Worm (Caenorhabditis elegans) whole organism, L4/young adult: Measurements from ENCODE around the gene ech-5.
A peak's percentile ranks its signal among the peaks of the same experiment; 100 is the strongest.
"Not testable (repeated sequence)": the region's sequence is repeated elsewhere in the genome, so short reads cannot be mapped to it uniquely, and the experiment has no call there.

Experiments used
- W03F9.2 ChIP-seq: fragments of 150-350 bp; optimal IDR thresholded peaks from 2 replicates; lab custom pipeline; 2014; ENCODE audit warnings: missing biosample characterization, missing genetic modification characterization
- dao-5 ChIP-seq: sonication (generic microtip); optimal IDR thresholded peaks from 2 replicates; lab custom pipeline; 2016; ENCODE audit warnings: missing genotype, missing genetic modification characterization, moderate library complexity, missing compliant biosample characterization
- him-1 ChIP-seq: sonication (generic microtip); optimal IDR thresholded peaks from 2 replicates; lab custom pipeline; 2016; ENCODE audit warnings: missing genotype, missing genetic modification reagents, missing genetic modification characterization, missing compliant biosample characterization

Gene ech-5

DNA sequence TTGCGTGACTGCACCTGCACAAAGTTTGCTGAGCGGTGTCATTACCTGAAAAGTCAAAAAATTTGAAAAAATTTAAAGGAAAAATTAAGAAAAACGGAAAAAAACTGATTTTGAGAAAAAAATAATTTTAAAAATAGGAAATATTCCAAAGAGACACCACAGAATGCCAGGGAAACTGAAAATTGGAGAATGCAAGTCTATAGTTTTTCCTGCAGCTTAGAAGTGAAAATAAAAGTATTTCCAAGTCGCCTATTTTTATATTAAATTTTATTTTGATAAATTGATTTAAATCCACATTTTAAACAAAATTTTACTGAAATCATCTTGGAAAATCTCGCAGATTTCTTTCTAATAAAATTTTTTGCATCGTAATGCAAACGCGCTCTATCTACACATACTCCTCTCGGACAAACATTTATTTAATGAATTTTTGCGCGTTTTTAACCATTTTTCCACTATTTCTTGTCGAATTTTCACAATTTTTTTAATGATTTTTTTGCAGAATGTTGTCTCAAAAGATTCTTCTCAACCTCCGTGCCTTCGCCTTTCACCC lies at the start of gene ech-5, which contains the start of gene F56B3.11:
Gene ech-5, plus strand, starts transcription at position 503 of the 553 bp plus-strand sequence.
Gene F56B3.11, minus strand, starts transcription at position 51 of the 553 bp plus-strand sequence.
- TF ChIP-seq W03F9.2, result peak; percentile 80
- TF ChIP-seq him-1 (tag; lab: Kevin White, UChicago), result peak; percentile 6
- TF ChIP-seq dao-5 (tag; lab: Kevin White, UChicago), result no peak

DNA sequence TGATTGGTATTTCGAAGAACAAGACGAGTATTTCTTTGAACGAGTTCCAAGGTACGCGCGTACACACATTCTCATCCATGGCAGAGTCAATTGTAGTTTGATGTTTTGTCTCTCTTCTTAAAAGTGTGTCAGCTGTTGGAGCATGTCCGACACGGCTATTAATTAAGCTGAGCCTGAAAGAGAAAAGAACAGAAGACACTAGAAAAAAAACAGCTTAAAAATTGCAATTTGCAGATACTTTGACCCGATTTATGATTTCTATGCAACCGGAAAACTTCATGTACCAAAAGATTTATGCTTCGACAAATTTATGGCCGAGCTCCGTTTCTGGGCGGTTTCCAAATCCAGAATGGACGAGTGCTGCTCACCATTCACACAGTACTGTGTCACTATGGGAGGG lies 47.3 kb upstream of the ech-5 start:
- TF ChIP-seq dao-5 (tag; lab: Kevin White, UChicago), result no peak
- TF ChIP-seq W03F9.2, result no peak
- no peak for TF ChIP-seq him-1 (tag; lab: Kevin White, UChicago)

DNA sequence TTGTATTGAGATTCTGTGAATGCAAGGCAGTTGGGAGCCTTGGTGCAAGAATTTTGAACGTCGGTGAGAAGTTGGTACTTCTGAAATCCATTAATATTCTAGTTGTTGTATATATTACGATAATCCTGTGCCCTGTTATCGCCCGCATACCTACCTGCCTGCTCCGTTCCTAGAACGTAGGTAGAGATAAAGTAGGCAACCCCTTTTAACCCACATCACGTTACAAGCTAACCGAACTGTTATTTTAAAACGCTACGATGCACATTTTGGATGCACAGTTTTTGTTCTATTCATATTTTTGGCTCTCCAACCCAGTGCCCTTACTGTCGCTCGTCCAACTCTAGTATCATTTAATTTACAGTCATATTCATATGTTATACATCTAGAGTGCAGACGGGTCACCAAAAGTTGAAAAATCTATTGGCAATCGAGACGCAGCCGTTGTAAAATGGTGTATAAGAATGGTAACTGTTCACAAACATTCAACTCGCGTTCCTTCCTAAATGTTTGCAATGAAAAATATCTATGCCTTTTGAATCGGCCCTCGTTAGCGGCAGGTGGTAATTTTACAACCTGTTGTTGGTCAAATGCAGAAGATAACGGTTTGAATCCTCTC lies 42.4 kb upstream of the ech-5 start:
- TF ChIP-seq dao-5 (tag; lab: Kevin White, UChicago) (no peak), him-1 (tag; lab: Kevin White, UChicago) (no peak), W03F9.2 (no peak)

DNA sequence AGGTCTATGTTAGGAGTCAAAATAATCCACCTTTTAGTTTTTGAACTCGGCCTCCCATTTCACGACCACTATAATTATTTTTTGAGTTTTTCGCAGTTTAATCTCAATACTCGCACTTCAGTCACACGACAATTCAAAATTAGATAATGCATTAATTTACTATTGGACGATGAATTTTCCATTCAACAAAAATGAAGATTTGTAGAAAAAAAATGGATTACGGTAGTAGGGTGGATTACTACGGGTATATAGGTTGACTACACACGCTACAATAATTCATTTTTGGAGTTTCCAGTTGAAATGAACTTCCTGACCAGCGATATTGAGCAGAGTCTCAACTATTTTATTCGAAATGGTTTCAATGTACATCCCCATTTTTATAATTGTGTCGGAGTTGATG lies 40.4 kb upstream of the ech-5 start, which contains the start of gene srt-23:
Gene srt-23, plus strand, starts transcription at position 301 of the 400 bp plus-strand sequence.
- TF ChIP-seq W03F9.2 (no peak), him-1 (tag; lab: Kevin White, UChicago) (no peak), dao-5 (tag; lab: Kevin White, UChicago) (no peak)

DNA sequence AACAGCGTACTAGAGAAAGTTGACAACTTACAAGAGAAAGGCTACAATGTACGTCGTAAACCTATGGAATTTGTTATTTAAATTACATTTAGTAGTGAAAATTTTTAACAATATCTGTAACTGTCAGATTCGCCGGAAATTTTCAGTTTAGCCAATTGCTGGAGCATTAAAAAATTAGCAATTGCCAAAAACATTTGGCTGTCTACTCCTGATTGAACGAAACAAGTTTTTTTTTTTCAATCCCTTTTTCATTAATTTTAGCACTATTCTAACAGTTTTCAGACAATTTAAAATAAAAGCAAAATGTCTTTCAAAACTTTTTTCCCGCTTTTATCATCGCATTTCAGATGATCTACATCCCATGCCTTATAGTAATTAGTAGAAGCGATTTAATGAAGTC lies 39.9 kb upstream of the ech-5 start:
- TF ChIP-seq him-1 (tag; lab: Kevin White, UChicago) (no peak), dao-5 (tag; lab: Kevin White, UChicago) (no peak), W03F9.2 (no peak)

DNA sequence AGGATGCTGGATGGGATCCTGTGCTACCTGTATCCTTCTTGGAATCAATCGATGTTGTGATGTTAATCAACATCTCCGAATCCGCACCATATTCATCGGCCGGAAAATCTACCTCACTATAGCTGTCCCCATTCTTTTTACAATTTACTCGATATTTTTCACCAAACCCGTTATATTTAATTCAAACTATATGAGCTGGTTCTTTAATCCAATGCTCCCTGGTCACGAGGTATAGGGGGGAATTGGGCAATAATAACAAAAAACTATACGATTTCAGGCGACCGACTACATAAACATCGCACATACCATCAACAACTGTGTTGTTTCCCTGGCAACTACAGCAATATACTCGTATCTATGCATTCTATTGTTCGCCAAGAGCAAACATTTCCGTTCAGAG lies 39.3 kb upstream of the ech-5 start:
- TF ChIP-seq dao-5 (tag; lab: Kevin White, UChicago), result no peak
- no peak for TF ChIP-seq W03F9.2
- TF ChIP-seq him-1 (tag; lab: Kevin White, UChicago), result no peak

DNA sequence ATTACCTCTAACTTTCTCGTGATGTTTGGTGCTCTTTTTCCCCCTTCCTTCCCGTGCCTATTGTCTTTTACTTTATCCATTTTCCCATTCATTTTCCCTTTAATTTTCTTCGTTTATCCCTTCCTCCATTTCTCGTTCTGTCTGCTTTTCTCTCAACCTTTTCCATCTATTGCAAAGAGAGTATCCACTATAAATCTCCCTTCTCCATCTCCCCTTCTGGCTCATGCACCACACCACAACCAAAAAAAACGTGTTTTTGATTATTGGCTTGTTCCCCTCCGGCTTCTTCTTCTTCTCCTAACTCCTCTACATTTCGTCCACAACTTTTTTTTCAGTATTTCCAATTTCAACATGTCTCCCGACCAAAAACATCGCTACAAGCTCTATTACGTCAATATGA lies 36.6 kb upstream of the ech-5 start, which contains the start of gene gst-40:
Gene gst-40, plus strand, starts transcription at position 236 of the 400 bp plus-strand sequence.
- TF ChIP-seq W03F9.2 (no peak), dao-5 (tag; lab: Kevin White, UChicago) (no peak), him-1 (tag; lab: Kevin White, UChicago) (no peak)

DNA sequence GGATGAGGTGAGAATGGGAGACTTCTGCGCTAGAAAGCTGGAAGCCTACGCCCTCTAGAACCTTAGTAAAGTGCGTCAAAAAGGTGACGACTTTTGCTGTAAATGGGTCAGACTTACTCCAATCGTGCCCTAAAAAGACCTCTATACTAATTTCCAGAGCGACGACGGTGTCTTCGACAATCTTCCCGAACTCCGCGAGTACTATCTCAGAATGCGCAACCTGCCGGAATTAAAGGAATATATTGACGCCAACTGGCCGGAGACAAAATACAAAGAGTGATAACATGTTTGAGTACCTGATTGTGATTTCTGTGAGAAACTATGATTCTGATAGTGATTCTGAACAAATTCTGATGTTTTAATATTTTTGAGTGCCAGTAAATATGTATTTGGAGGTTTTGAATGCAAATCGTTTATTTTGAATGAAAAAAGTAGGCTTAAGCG lies 34.8 kb upstream of the ech-5 start:
- TF ChIP-seq him-1 (tag; lab: Kevin White, UChicago), result no peak
- no peak for TF ChIP-seq dao-5 (tag; lab: Kevin White, UChicago)
- TF ChIP-seq W03F9.2, result no peak

DNA sequence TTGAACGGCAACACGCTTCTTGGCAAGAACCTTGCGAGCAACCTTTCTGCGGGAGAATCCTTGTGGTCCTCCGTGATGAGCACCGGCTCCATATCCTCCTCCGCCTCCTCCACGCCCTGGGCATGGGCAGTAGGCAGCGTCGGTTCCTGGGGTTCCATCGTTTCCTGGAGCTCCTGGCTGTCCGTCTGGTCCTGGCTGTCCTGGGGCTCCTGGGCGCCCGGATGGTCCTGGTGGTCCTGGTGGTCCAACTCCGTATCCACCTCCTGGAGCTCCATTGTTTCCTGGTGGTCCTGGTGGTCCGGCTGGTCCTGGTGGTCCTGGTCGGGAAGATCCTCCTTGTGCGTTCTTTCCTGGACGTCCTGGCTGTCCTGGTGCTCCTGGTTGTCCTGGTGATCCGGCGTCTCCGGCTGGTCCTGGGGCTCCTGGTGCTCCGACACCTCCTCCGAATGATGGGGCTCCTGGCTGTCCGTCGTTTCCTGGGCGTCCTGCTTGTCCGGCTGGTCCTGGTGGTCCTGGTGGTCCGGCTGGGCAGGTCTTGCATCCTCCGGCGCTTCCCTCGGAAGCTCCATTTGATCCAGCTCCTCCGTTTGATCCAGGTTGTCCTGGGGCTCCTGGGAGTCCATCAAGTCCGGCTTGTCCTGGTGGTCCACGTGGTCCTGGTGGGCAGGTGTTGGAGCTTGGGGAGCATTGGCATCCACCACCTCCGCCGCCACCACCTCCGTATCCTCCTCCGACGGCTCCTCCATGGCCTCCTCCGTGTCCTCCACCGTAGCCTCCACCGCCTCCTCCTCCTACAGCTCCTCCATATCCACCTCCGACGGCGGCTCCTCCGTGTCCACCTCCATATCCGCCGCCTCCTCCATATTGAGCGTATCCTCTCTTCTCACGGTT lies 34.1 kb upstream of the ech-5 start:
- TF ChIP-seq dao-5 (tag; lab: Kevin White, UChicago), result no peak
- TF ChIP-seq him-1 (tag; lab: Kevin White, UChicago), result no peak
- no peak for TF ChIP-seq W03F9.2

DNA sequence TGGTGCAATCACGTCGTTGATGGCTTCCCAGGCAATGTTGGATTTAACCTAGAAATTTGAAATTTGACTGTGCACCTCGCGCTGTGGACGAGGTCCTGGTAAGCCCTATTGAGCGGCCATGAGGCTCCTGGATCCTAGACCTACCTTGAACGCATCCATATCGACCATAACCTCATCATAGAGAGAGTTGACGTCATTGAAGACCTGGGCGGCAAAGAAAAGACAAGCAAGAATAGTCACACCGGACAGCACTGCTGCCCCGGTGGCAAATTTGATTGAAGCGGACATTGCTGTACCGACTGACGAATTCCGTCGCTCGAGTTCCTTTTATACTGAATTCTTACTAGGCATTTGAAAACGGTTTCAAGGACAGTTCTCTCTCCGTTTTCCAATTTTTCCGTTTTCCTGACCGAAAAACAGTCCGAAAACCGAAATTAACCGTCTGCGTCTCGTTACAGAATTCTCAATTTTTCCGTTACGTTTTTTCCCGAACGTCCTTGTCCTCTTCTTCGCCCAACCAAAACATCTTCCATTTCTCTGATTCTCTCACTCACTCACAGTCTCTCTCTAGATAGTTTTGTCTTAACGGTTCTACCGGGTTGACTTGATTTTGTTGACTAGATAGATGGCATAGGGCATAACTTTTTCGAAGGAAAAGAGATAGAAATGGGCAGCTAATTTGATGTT lies 33.3 kb upstream of the ech-5 start, which contains the start of gene col-103:
Gene col-103, minus strand, starts transcription at position 302 of the 687 bp plus-strand sequence.
- TF ChIP-seq dao-5 (tag; lab: Kevin White, UChicago), result no peak
- TF ChIP-seq W03F9.2, result no peak
- no peak for TF ChIP-seq him-1 (tag; lab: Kevin White, UChicago)

DNA sequence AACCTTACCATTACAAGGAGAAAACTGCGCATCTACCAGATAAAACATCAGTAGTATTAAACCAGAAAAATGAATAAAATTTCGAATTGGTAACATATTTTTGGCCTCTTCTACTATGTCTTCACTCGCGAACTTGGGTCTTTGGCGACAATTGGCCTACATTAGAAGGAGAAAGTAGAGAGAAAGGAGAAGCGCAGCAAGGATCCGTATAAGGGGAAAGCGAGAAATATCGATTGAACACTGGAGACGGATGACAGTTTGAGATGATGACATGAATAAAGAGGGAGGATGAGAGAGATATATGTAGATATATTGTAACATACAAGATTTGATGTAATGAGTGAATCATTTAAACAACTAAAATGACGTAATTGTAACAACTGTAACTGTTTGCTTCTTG lies 28.5 kb upstream of the ech-5 start, which contains the start of gene F56B3.2:
Gene F56B3.2, minus strand, starts transcription at position 273 of the 400 bp plus-strand sequence.
- TF ChIP-seq him-1 (tag; lab: Kevin White, UChicago) (no peak), dao-5 (tag; lab: Kevin White, UChicago) (no peak), W03F9.2 (no peak)

DNA sequence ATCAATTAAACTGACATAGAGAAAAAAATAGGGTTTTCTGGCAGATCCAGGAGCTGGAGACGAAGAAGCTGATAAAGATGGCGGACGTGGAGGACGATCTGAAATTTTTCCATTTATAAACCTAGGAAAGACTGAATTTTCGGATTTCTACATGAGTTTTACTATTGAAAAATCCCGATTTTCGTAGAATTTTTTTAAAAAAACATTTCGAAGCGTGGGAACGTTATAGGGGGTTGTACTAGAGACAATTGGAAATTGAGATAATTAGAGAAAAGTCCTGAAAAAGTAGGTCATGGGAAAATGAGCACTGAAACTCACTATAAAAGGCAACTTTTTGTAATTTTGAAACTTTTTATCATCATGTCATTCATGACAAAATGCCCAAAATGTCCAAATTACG lies 25.8 kb upstream of the ech-5 start, which contains the start of gene F56B3.9:
Gene F56B3.9, plus strand, starts transcription at position 301 of the 400 bp plus-strand sequence.
- TF ChIP-seq dao-5 (tag; lab: Kevin White, UChicago); him-1 (tag; lab: Kevin White, UChicago); W03F9.2: not testable (repeated sequence)

DNA sequence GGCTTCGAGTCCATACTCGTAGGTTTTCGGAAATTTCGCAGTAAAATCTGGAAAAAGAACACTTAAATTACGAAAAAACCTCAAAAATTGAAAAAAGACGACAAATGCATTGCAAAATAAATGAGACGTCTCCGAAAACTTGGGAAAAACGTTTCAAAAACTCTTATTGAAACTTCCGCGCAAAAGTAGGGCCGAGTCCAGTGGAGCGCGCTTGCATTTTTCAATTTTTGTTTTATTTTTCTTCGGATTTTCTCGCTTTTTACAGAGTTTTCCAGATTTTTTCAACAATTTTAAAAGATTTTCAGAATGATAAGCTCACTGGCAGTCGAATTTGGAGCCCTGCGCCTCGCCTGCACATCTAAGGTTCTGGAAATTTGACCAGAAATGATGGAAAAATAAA lies 23.9 kb upstream of the ech-5 start, which contains the start of gene mrpl-2:
Gene mrpl-2, plus strand, starts transcription at position 307 of the 400 bp plus-strand sequence.
- TF ChIP-seq W03F9.2 (no peak), dao-5 (tag; lab: Kevin White, UChicago) (no peak), him-1 (tag; lab: Kevin White, UChicago) (no peak)
